Fruit fly (Drosophila melanogaster): ENCODE measurements around the gene CG3437.

- no peak for TF ChIP-seq psq (optimal IDR thresholded peaks at IDR 0.05)
- no peak for TF ChIP-seq insv (optimal IDR thresholded peaks at IDR 0.05)
- no peak for TF ChIP-seq h (optimal IDR thresholded peaks at IDR 0.05)
- no peak for TF ChIP-seq Myc (optimal IDR thresholded peaks at IDR 0.05)
- no peak for TF ChIP-seq ttk (optimal IDR thresholded peaks at IDR 0.05)
Measured at dm6 chr3L:9497249-9497648, 39.8 kb upstream of the CG3437 start.

All from Kc167 (cell line).